Fruit fly (Drosophila melanogaster): Measurements from ENCODE around the gene Tdh.

The Tdh gene

DNA sequence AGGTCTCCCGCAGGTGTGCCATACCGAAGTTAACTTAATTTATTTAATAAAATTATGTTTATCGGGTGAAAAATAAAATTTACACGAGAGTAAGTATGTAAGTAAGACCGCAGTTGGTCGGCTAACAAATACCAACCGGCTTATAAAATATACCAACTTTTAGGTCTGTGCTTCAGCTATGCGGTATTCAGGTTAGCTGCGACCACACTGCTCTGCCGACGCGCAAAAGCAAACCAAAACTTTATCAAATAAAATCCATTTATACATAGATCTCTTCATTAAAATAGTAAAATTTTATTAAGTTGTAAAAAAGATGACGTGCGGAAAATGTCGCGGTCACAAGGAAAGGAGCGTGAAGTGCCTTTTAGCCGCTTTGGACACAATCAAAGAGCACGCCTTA lies 30.7 kb upstream of the Tdh start, which contains the start of the genes mRpL15 and CtIP (continued):
- TF ChIP-seq CG15073 (GFP tag; optimal IDR thresholded peaks at IDR 0.05) (no peak), unc-4 (GFP tag; IDR thresholded peaks at IDR 0.05; ENCODE audit: partially characterized antibody) (no peak), Dip2 (GFP tag; IDR thresholded peaks at IDR 0.05) (no peak), Dp (GFP tag; optimal IDR thresholded peaks at IDR 0.05) (peak; percentile 62), gsb-n (tag; optimal IDR thresholded peaks at IDR 0.05) (no peak), CG17186 (GFP tag; optimal IDR thresholded peaks at IDR 0.05) (peak; percentile 49), CG7963 (GFP tag; IDR thresholded peaks at IDR 0.05; ENCODE audit: partially characterized antibody) (no peak), Nf-YB (GFP tag; optimal IDR thresholded peaks at IDR 0.05) (no peak), dm (GFP tag; optimal IDR thresholded peaks at IDR 0.05) (no peak), slbo (GFP tag; IDR thresholded peaks at IDR 0.05) (no peak)

DNA sequence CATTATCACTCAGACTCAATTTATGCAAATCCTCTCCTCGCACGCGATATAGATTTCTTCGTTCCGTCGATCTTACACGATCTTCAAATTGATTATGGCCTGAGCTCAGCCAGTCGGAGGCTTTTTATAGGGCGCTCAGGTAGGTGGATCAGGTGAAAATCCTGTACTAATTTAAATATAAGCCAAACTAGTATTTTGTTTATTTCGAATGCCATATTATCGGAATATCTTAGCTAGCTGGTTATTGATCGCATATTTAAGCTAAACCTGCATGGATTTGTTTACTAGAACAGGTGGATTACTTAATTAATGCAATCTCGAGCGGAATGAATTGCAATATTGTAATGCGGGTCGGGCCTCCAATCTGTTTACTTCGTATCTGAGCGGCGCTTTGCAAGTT lies 27.0 kb upstream of the Tdh start, which contains the start of gene Hpd:
TSS of gene Hpd (minus strand) at position 101 of the 400 bp plus-strand sequence.
- TF ChIP-seq chinmo (GFP tag; IDR thresholded peaks at IDR 0.05; ENCODE audit: partially characterized antibody) (0 out of 4 replicates have a peak, but pooled peaks have one; percentile 8), CG11456 (GFP tag; IDR thresholded peaks at IDR 0.05) (no peak)

DNA sequence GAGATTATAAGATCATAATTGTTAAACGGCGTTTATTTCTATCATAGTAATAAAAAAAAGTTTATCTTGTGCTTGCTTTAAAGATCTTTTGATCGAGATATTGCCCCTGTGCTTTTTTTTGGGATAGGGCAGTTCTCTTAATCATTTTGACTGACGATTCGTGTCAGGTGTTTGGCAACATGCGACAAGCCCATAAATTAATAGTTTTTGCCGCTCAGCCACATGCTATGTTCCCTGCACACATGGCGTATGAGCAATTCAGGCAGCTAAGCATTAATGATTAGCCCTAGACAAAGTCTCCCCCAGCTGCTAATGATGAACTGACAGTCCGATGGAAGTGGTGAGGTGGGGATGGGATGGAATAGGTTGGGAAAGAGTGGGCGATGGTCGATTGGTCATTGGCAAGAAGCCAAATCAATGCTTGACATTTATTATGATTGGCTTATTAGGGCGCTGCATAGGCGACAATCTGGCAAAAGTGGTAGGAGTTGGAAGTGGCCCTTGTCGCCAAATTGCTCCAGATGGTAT lies 25.8 kb upstream of the Tdh start:
- TF ChIP-seq CG4730 (GFP tag; IDR thresholded peaks at IDR 0.05): no peak
- no peak for TF ChIP-seq CG1647 (GFP tag; optimal IDR thresholded peaks at IDR 0.05)
- TF ChIP-seq Ptx1 (GFP tag; IDR thresholded peaks at IDR 0.05): 0 out of 2 replicates have a peak, but pooled peaks have one; percentile 5
- no peak for TF ChIP-seq Nf-YA (GFP tag; IDR thresholded peaks at IDR 0.05)
- no peak for TF ChIP-seq CG9727 (GFP tag; optimal IDR thresholded peaks at IDR 0.05)
- TF ChIP-seq CG6689 (GFP tag; IDR thresholded peaks at IDR 0.05): no peak
- no peak for TF ChIP-seq gcm (GFP tag; optimal IDR thresholded peaks at IDR 0.05)
- no peak for TF ChIP-seq CG6791 (GFP tag; IDR thresholded peaks at IDR 0.05; ENCODE audit: partially characterized antibody)
- peak; percentile 53 for TF ChIP-seq CG10543 (GFP tag; optimal IDR thresholded peaks at IDR 0.05)
- TF ChIP-seq CG2875 (GFP tag; optimal IDR thresholded peaks at IDR 0.05): no peak
- no peak for TF ChIP-seq CG16813 (GFP tag; IDR thresholded peaks at IDR 0.05; ENCODE audit: partially characterized antibody)
- TF ChIP-seq CG6854 (GFP tag; optimal IDR thresholded peaks at IDR 0.05): no peak
- peak; percentile 53 for TF ChIP-seq mirr (GFP tag; optimal IDR thresholded peaks at IDR 0.05)
- peak; percentile 30; the same call in 1 of the 4 replicates for TF ChIP-seq chinmo (GFP tag; IDR thresholded peaks at IDR 0.05; ENCODE audit: partially characterized antibody)
- no peak for TF ChIP-seq dmrt11E (tag; optimal IDR thresholded peaks at IDR 0.05)
- TF ChIP-seq CG8388 (GFP tag; optimal IDR thresholded peaks at IDR 0.05): no peak
- TF ChIP-seq CG33213 (GFP tag; optimal IDR thresholded peaks at IDR 0.05): no peak
- no peak for TF ChIP-seq sisA (GFP tag; IDR thresholded peaks at IDR 0.05)
- peak; percentile 74 for TF ChIP-seq Med (GFP tag)
- no peak for TF ChIP-seq Bgb (GFP tag; IDR thresholded peaks at IDR 0.05; ENCODE audit: partially characterized antibody)
- TF ChIP-seq nau (GFP tag; optimal IDR thresholded peaks at IDR 0.05): peak; percentile 92
- TF ChIP-seq HLH4C (GFP tag; IDR thresholded peaks at IDR 0.05; ENCODE audit: partially characterized antibody): no peak
- TF ChIP-seq nom (GFP tag; optimal IDR thresholded peaks at IDR 0.05): no peak
- no peak for TF ChIP-seq CG15514 (GFP tag; optimal IDR thresholded peaks at IDR 0.05)
- TF ChIP-seq Rfx (GFP tag; IDR thresholded peaks at IDR 0.05): 0 out of 2 replicates have a peak, but pooled peaks have one; percentile 5
- TF ChIP-seq Lpt (GFP tag; optimal IDR thresholded peaks at IDR 0.05): no peak
- no peak for TF ChIP-seq CG8281 (tag; optimal IDR thresholded peaks at IDR 0.05)
- TF ChIP-seq CG11247 (GFP tag; IDR thresholded peaks at IDR 0.05): 0 out of 2 replicates have a peak, but pooled peaks have one; percentile 9
- TF ChIP-seq ato (GFP tag; IDR thresholded peaks at IDR 0.05; ENCODE audit: partially characterized antibody): no peak
- TF ChIP-seq CG15696 (tag; optimal IDR thresholded peaks at IDR 0.05): no peak
- no peak for TF ChIP-seq trh (GFP tag; optimal IDR thresholded peaks at IDR 0.05)
- no peak for TF ChIP-seq nmo (GFP tag; optimal IDR thresholded peaks at IDR 0.05)
- no peak for TF ChIP-seq Opbp (GFP tag; IDR thresholded peaks at IDR 0.05; ENCODE audit: partially characterized antibody)
- no peak for TF ChIP-seq br (optimal IDR thresholded peaks at IDR 0.05)
- no peak for TF ChIP-seq gfzf (GFP tag; optimal IDR thresholded peaks at IDR 0.05)
